Worm (Caenorhabditis elegans) whole organism, mixed stage, embryonic: ENCODE results near the gene T25F10.4.

Experiments
- blmp-1 ChIP-seq: fragments of 150-350 bp; optimal IDR thresholded peaks from 2 replicates; lab custom pipeline; 2014; ENCODE audit warnings: missing biosample characterization, missing genetic modification characterization
- ces-1 ChIP-seq: fragments of 150-350 bp; optimal IDR thresholded peaks from 2 replicates; lab custom pipeline; 2014; ENCODE audit warnings: missing biosample characterization, missing genetic modification reagents, missing genetic modification characterization
- drap-1 ChIP-seq: fragments of 200-800 bp; sonication (Bioruptor generic); optimal IDR thresholded peaks from 3 replicates; lab custom pipeline; 2018; ENCODE audit warnings: mild to moderate bottlenecking, missing genetic modification characterization, missing compliant biosample characterization
- elt-3 ChIP-seq: fragments of 150-350 bp; optimal IDR thresholded peaks from 2 replicates; lab custom pipeline; 2014; ENCODE audit warnings: missing biosample characterization, missing genetic modification characterization
- flh-1 ChIP-seq: fragments of 200-800 bp; sonication (Bioruptor generic); optimal IDR thresholded peaks from 2 replicates; lab custom pipeline; 2018; ENCODE audit warnings: mild to moderate bottlenecking, missing genetic modification characterization, moderate library complexity, missing compliant biosample characterization
- lin-13 ChIP-seq: fragments of 150-350 bp; optimal IDR thresholded peaks from 2 replicates; lab custom pipeline; 2014; ENCODE audit warnings: missing biosample characterization, missing genetic modification characterization
- lsy-2 ChIP-seq: fragments of 150-350 bp; optimal IDR thresholded peaks from 2 replicates; lab custom pipeline; 2014; ENCODE audit warnings: missing biosample characterization, missing genetic modification characterization
- mep-1 ChIP-seq: fragments of 150-350 bp; optimal IDR thresholded peaks from 2 replicates; lab custom pipeline; 2017; ENCODE audit warnings: missing biosample characterization, missing genetic modification reagents, missing genetic modification characterization, inconsistent platforms
- nhr-28 ChIP-seq: fragments of 150-350 bp; optimal IDR thresholded peaks from 2 replicates; lab custom pipeline; 2014; ENCODE audit warnings: missing biosample characterization, missing genetic modification characterization
- nhr-76 ChIP-seq: sonication (generic microtip); optimal IDR thresholded peaks from 2 replicates; lab custom pipeline; 2017; ENCODE audit warnings: missing biosample characterization, missing genetic modification characterization
- pha-4 ChIP-seq: fragments of 150-350 bp; optimal IDR thresholded peaks from 2 replicates; lab custom pipeline; 2018; ENCODE audit warnings: missing biosample characterization, missing genetic modification reagents, missing genetic modification characterization
- snpc-4 ChIP-seq: fragments of 150-350 bp; optimal IDR thresholded peaks from 2 replicates; lab custom pipeline; 2014; ENCODE audit warnings: missing biosample characterization, missing genetic modification characterization
- sptf-1 ChIP-seq: sonication (generic microtip); optimal IDR thresholded peaks from 2 replicates; lab custom pipeline; 2017; ENCODE audit warnings: mild to moderate bottlenecking, missing genetic modification characterization, moderate library complexity, missing compliant biosample characterization
- ztf-11 ChIP-seq: fragments of 150-350 bp; optimal IDR thresholded peaks from 2 replicates; lab custom pipeline; 2014; ENCODE audit warnings: missing biosample characterization, missing genetic modification characterization

ce11 chrV:6771645-6772044 lies 9.4 kb upstream of the T25F10.4 start, which contains the start of gene srh-30:
- TF ChIP-seq lsy-2 (tag; lab: Kevin White, UChicago) (no peak), nhr-76 (tag; lab: Kevin White, UChicago) (no peak), flh-1 (no peak), sptf-1 (tag; lab: Kevin White, UChicago) (no peak), mep-1 (tag; lab: Kevin White, UChicago) (no peak), ztf-11 (tag; lab: Kevin White, UChicago) (no peak), ces-1 (GFP tag; lab: Kevin White, UChicago) (no peak), drap-1 (GFP tag; lab: Kevin White, UChicago) (no peak), lin-13 (no peak), nhr-28 (no peak), blmp-1 (tag; lab: Kevin White, UChicago) (no peak), elt-3 (tag; lab: Kevin White, UChicago) (no peak), pha-4 (tag; lab: Kevin White, UChicago) (no peak), snpc-4 (tag; lab: Kevin White, UChicago) (no peak)
